Worm (Caenorhabditis elegans) whole organism, mixed stage, embryonic: ENCODE measurements around the gene M18.3.

Source experiments
- bed-3 ChIP-seq: fragments of 200-800 bp; sonication (Bioruptor generic); optimal IDR thresholded peaks from 3 replicates; lab custom pipeline; 2018; ENCODE audit warnings: mild to moderate bottlenecking, missing genetic modification characterization, moderate library complexity, missing compliant biosample characterization
- blmp-1 ChIP-seq: fragments of 150-350 bp; optimal IDR thresholded peaks from 2 replicates; lab custom pipeline; 2014; ENCODE audit warnings: missing biosample characterization, missing genetic modification characterization
- ceh-39 ChIP-seq: fragments of 150-350 bp; optimal IDR thresholded peaks from 2 replicates; lab custom pipeline; 2014; ENCODE audit warnings: missing biosample characterization, missing genetic modification characterization
- ceh-43 ChIP-seq: fragments of 200-800 bp; sonication (Bioruptor generic); optimal IDR thresholded peaks from 2 replicates; lab custom pipeline; 2018; ENCODE audit warnings: mild to moderate bottlenecking, missing genetic modification characterization, moderate library complexity, missing compliant biosample characterization
- ceh-83 ChIP-seq: fragments of 200-800 bp; sonication (Bioruptor generic); optimal IDR thresholded peaks from 2 replicates; lab custom pipeline; 2018; ENCODE audit warnings: mild to moderate bottlenecking, missing genetic modification characterization, missing compliant biosample characterization
- ces-1 ChIP-seq: fragments of 150-350 bp; optimal IDR thresholded peaks from 2 replicates; lab custom pipeline; 2014; ENCODE audit warnings: missing biosample characterization, missing genetic modification reagents, missing genetic modification characterization
- cnd-1 ChIP-seq: fragments of 200-800 bp; sonication (Bioruptor generic); optimal IDR thresholded peaks from 2 replicates; lab custom pipeline; 2018; ENCODE audit warnings: mild to moderate bottlenecking, missing genetic modification characterization, missing compliant biosample characterization
- drap-1 ChIP-seq: fragments of 200-800 bp; sonication (Bioruptor generic); optimal IDR thresholded peaks from 3 replicates; lab custom pipeline; 2018; ENCODE audit warnings: mild to moderate bottlenecking, missing genetic modification characterization, missing compliant biosample characterization
- elt-1 ChIP-seq: sonication (generic microtip); optimal IDR thresholded peaks from 2 replicates; lab custom pipeline; 2017; ENCODE audit warnings: missing genetic modification characterization, mild to moderate bottlenecking, missing compliant biosample characterization, antibody characterized with exemption, moderate library complexity, borderline replicate concordance; ENCODE audit not compliant: insufficient read depth
- elt-3 ChIP-seq: fragments of 150-350 bp; optimal IDR thresholded peaks from 2 replicates; lab custom pipeline; 2014; ENCODE audit warnings: missing biosample characterization, missing genetic modification characterization
- flh-1 ChIP-seq: fragments of 200-800 bp; sonication (Bioruptor generic); optimal IDR thresholded peaks from 2 replicates; lab custom pipeline; 2018; ENCODE audit warnings: mild to moderate bottlenecking, missing genetic modification characterization, moderate library complexity, missing compliant biosample characterization
- ham-2 ChIP-seq: fragments of 200-800 bp; sonication (Bioruptor generic); optimal IDR thresholded peaks from 2 replicates; lab custom pipeline; 2018; ENCODE audit warnings: mild to moderate bottlenecking, missing genetic modification characterization, missing compliant biosample characterization
- hlh-1 ChIP-seq: fragments of 150-350 bp; optimal IDR thresholded peaks from 2 replicates; lab custom pipeline; 2014; ENCODE audit warnings: missing biosample characterization, missing genetic modification reagents, missing genetic modification characterization
- lin-13 ChIP-seq: fragments of 150-350 bp; optimal IDR thresholded peaks from 2 replicates; lab custom pipeline; 2014; ENCODE audit warnings: missing biosample characterization, missing genetic modification characterization
- lin-32 ChIP-seq: fragments of 200-800 bp; sonication (Bioruptor generic); optimal IDR thresholded peaks from 2 replicates; lab custom pipeline; 2018; ENCODE audit warnings: mild to moderate bottlenecking, missing genetic modification characterization, missing compliant biosample characterization
- lsy-2 ChIP-seq: fragments of 150-350 bp; optimal IDR thresholded peaks from 2 replicates; lab custom pipeline; 2014; ENCODE audit warnings: missing biosample characterization, missing genetic modification characterization
- mab-5 ChIP-seq: fragments of 150-350 bp; optimal IDR thresholded peaks from 2 replicates; lab custom pipeline; 2014; ENCODE audit warnings: missing biosample characterization, missing genetic modification characterization
- mep-1 ChIP-seq: fragments of 150-350 bp; optimal IDR thresholded peaks from 2 replicates; lab custom pipeline; 2017; ENCODE audit warnings: missing biosample characterization, missing genetic modification reagents, missing genetic modification characterization, inconsistent platforms
- mls-2 ChIP-seq: sonication (generic microtip); optimal IDR thresholded peaks from 2 replicates; lab custom pipeline; 2016; ENCODE audit warnings: mild to moderate bottlenecking, missing genetic modification characterization, moderate library complexity, missing compliant biosample characterization
- nhr-2 ChIP-seq: fragments of 150-350 bp; optimal IDR thresholded peaks from 2 replicates; lab custom pipeline; 2014; ENCODE audit warnings: missing biosample characterization, missing genetic modification characterization
- nhr-237 ChIP-seq: fragments of 150-350 bp; optimal IDR thresholded peaks from 2 replicates; lab custom pipeline; 2014; ENCODE audit warnings: missing biosample characterization, missing genetic modification characterization
- nhr-28 ChIP-seq: fragments of 150-350 bp; optimal IDR thresholded peaks from 2 replicates; lab custom pipeline; 2014; ENCODE audit warnings: missing biosample characterization, missing genetic modification characterization
- nhr-76 ChIP-seq: sonication (generic microtip); optimal IDR thresholded peaks from 2 replicates; lab custom pipeline; 2017; ENCODE audit warnings: missing biosample characterization, missing genetic modification characterization
- pha-4 ChIP-seq: fragments of 150-350 bp; optimal IDR thresholded peaks from 2 replicates; lab custom pipeline; 2018; ENCODE audit warnings: missing biosample characterization, missing genetic modification reagents, missing genetic modification characterization
- sem-2 ChIP-seq: fragments of 200-800 bp; sonication (Bioruptor generic); optimal IDR thresholded peaks from 2 replicates; lab custom pipeline; 2018; ENCODE audit warnings: mild to moderate bottlenecking, missing genetic modification characterization, missing compliant biosample characterization
- snpc-4 ChIP-seq: fragments of 150-350 bp; optimal IDR thresholded peaks from 2 replicates; lab custom pipeline; 2014; ENCODE audit warnings: missing biosample characterization, missing genetic modification characterization
- unc-120 ChIP-seq: sonication (generic microtip); optimal IDR thresholded peaks from 2 replicates; lab custom pipeline; 2017; ENCODE audit warnings: missing genetic modification characterization, missing compliant biosample characterization; ENCODE audit not compliant: poor library complexity, severe bottlenecking
- unc-62 ChIP-seq: fragments of 150-350 bp; optimal IDR thresholded peaks from 2 replicates; lab custom pipeline; 2014; ENCODE audit warnings: missing biosample characterization, missing genetic modification reagents, missing genetic modification characterization
- zip-8 ChIP-seq: fragments of 150-350 bp; optimal IDR thresholded peaks from 2 replicates; lab custom pipeline; 2014; ENCODE audit warnings: missing biosample characterization, missing genetic modification characterization
- ztf-11 ChIP-seq: fragments of 150-350 bp; optimal IDR thresholded peaks from 2 replicates; lab custom pipeline; 2014; ENCODE audit warnings: missing biosample characterization, missing genetic modification characterization

Gene M18.3

DNA sequence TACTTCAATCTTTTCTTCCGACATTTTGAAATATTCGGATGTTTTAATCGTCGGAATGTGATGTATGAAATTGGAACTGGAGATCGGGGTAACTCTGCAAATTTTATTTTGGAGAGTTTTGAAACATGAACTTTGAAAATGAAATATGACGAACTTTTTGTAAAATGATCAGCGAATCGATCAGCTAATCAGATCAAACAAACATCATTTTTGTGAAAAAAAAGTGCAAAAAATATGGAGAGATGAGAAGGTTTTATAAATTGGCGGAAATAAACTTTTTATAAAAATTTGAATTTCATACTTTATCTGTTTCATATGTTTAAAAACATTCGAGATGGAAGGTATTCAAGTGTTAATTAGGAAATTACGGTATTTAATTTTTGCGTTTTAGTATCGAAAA lies 5.8 kb downstream of the M18.3 start, which contains the start of gene dlc-2:
TSS of gene dlc-2 (minus strand) at position 101 of the 400 bp plus-strand sequence.
- TF ChIP-seq flh-1 (GFP tag; lab: Kevin White, UChicago) (no peak), hlh-1 (no peak), zip-8 (no peak), drap-1 (GFP tag; lab: Kevin White, UChicago) (no peak), ceh-83 (GFP tag; lab: Kevin White, UChicago) (no peak), mep-1 (tag; lab: Kevin White, UChicago) (no peak), nhr-2 (tag; lab: Kevin White, UChicago) (no peak), ztf-11 (tag; lab: Kevin White, UChicago) (no peak), mab-5 (no peak), snpc-4 (tag; lab: Kevin White, UChicago) (no peak), ceh-39 (tag; lab: Kevin White, UChicago) (no peak), bed-3 (GFP tag; lab: Kevin White, UChicago) (no peak)

DNA sequence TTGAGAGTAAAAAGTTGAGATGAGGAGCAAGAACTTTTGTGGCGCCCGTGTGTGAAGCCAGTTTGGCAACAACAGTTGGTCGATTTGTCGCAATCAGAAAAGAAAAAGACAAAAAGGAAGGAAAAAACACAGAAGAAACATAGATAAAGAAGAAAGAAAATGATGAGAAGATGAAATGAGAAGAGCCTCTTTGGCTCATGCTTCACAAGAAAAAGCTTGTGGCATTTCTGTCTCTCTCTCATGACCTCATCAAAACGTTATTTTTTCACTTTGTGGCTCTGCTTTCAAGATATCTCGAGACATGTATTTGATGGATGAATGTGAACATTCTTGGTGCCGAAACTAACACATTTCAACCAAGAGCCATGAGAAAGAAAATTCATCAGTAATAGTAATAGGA lies 7.4 kb downstream of the M18.3 start:
- TF ChIP-seq hlh-1 (peak; percentile 23), ham-2 (GFP tag; lab: Kevin White, UChicago) (no peak), unc-120 (tag; lab: Kevin White, UChicago) (peak; percentile 43)

DNA sequence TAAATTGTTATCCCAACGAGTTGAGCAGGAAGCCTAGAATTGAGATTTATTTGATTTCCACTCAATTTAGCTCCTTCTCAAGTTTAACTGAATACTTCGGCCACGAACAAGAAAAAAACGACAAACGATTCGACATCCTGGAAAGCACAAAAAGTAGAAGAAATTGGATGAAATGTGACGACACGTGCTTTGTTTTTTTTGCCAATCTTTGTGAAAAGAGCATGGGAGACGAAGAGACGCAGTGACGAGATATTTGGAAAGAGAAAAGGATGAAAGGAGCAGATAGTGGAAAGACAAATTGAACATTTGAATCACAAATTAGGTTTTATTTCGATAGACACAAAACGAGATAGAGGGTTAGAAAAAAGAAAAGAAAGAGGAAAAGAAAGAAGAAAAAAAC lies 8.8 kb downstream of the M18.3 start:
- no peak for TF ChIP-seq ham-2 (GFP tag; lab: Kevin White, UChicago)
- no peak for TF ChIP-seq nhr-237
- peak; percentile 72 for TF ChIP-seq ces-1

DNA sequence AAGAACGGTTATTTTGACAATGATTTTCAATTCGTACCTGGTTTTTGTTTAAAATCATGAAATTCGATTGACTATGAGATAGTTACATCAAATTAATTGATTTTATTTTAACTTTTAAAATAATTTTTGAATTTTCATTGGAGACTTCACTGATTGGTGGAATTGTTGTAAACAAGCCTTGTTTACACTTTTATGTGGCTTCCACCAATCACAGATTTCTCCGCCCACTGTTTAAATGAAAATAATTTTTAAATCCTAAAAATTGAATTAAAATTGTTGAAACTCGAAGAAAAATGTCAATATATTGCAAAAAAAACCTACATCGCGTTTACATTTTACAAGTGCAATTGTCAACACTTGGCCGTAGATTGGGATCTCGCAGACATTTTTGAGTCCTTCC lies 14.9 kb downstream of the M18.3 start:
- TF ChIP-seq lin-13 = no peak
- no peak for TF ChIP-seq nhr-2 (tag; lab: Kevin White, UChicago)
- TF ChIP-seq lin-32 = no peak
- no peak for TF ChIP-seq unc-120 (tag; lab: Kevin White, UChicago)
- TF ChIP-seq blmp-1 (tag; lab: Kevin White, UChicago) = no peak
- TF ChIP-seq flh-1 (GFP tag; lab: Kevin White, UChicago) = no peak

DNA sequence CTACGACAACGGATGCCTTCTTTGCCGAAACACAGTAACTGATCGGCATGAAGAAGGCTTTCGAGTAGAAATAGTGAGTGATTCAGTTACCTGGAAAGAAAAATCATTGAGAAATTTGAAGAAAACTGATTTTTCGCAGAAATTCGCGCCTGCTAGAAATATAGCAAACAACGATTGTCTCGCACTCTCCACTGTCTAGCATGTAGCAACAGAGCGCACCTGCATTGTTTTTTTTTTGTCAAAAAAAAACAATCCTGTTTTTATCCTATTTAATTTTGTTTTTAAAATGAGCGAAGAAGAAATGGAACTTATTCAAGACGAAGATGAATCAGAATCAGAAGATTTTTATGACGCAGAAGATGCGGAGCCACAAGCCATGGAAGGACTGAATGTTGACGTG lies 15.4 kb downstream of the M18.3 start, which contains the start of the genes ddb-1 and M18.6:
TSS of gene ddb-1 (minus strand) at position 90 of the 400 bp plus-strand sequence.
TSS of gene M18.6 (plus strand) at position 235 of the 400 bp plus-strand sequence.
- no peak for TF ChIP-seq sem-2
- TF ChIP-seq nhr-76 = no peak
- no peak for TF ChIP-seq bed-3 (GFP tag; lab: Kevin White, UChicago)
- TF ChIP-seq drap-1 (GFP tag; lab: Kevin White, UChicago) = no peak
- no peak for TF ChIP-seq elt-1 (tag; lab: Kevin White, UChicago)
- TF ChIP-seq zip-8 = no peak
- TF ChIP-seq elt-3 = no peak
- TF ChIP-seq ceh-39 (tag; lab: Kevin White, UChicago) = no peak
- TF ChIP-seq nhr-28 (tag; lab: Kevin White, UChicago) = no peak
- peak; percentile 43 for TF ChIP-seq lsy-2
- TF ChIP-seq mep-1 (tag; lab: Kevin White, UChicago) = peak; percentile 40
- no peak for TF ChIP-seq ceh-83 (GFP tag; lab: Kevin White, UChicago)
- no peak for TF ChIP-seq mab-5
- TF ChIP-seq mls-2 (tag; lab: Kevin White, UChicago) = no peak
- TF ChIP-seq nhr-237 = no peak
- TF ChIP-seq unc-62 (GFP tag; lab: Kevin White, UChicago) = no peak
- no peak for TF ChIP-seq blmp-1 (tag; lab: Kevin White, UChicago)
- no peak for TF ChIP-seq lin-32
- no peak for TF ChIP-seq nhr-2 (tag; lab: Kevin White, UChicago)
- no peak for TF ChIP-seq ceh-43 (GFP tag; lab: Kevin White, UChicago)
- no peak for TF ChIP-seq lin-13
- no peak for TF ChIP-seq snpc-4 (tag; lab: Kevin White, UChicago)
- no peak for TF ChIP-seq cnd-1 (tag; lab: Kevin White, UChicago)
- no peak for TF ChIP-seq unc-120 (tag; lab: Kevin White, UChicago)
- TF ChIP-seq ham-2 (GFP tag; lab: Kevin White, UChicago) = peak; percentile 18
- TF ChIP-seq flh-1 (GFP tag; lab: Kevin White, UChicago) = no peak
- no peak for TF ChIP-seq hlh-1
- peak; percentile 24 for TF ChIP-seq ces-1
- peak; percentile 44 for TF ChIP-seq pha-4 (tag; lab: Kevin White, UChicago)
